Fruit fly (Drosophila melanogaster): ENCODE measurements around the gene CG9525.
A peak's percentile ranks its signal among the peaks of the same experiment; 100 is the strongest.

The CG9525 gene

DNA sequence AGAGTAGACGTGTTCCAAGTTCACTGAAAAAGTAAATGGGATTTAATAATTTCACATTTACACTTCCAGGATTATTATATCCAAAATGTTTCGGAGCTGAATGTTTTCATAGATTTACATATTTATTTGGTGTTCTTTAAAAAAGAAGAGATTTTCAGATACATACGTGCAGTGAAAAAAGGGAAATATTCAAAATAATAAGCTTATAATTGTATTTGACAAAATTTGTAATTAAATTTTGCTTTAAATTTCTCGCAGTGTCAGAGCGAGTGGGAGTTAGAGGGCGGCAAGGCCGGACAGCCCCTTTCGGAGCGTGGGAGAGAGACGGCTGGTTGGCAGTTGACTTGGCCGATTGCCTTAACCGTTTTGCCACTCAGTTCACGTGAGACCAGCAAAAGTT, 25.2 kb downstream of the CG9525 start, which contains the start of gene Tsp29Fb (continued):
- TF ChIP-seq CG11247 (GFP tag; IDR thresholded peaks at IDR 0.05) = peak; percentile 42; the same call in 1 of the 2 replicates
- no peak for TF ChIP-seq CG4707 (GFP tag; optimal IDR thresholded peaks at IDR 0.05)
- TF ChIP-seq CG1832 (GFP tag; optimal IDR thresholded peaks at IDR 0.05) = no peak
- peak; percentile 86 for TF ChIP-seq Fer3 (tag; optimal IDR thresholded peaks at IDR 0.05)
- TF ChIP-seq CG8290 (GFP tag; optimal IDR thresholded peaks at IDR 0.05) = no peak
- peak in 1 of 2 experiments; percentile 10 for TF ChIP-seq CG8290 (tag; optimal IDR thresholded peaks at IDR 0.05)
- TF ChIP-seq CG14965 (GFP tag; optimal IDR thresholded peaks at IDR 0.05; ENCODE audit: borderline replicate concordance) = no peak
- TF ChIP-seq cato (GFP tag; optimal IDR thresholded peaks at IDR 0.05; ENCODE audit: borderline replicate concordance) = peak; percentile 1
- TF ChIP-seq tx (GFP tag; optimal IDR thresholded peaks at IDR 0.05) = peak; percentile 28
- TF ChIP-seq CG10543 (GFP tag; optimal IDR thresholded peaks at IDR 0.05) = peak; percentile 77
- no peak for TF ChIP-seq twi (tag; optimal IDR thresholded peaks at IDR 0.05)
- no peak for TF ChIP-seq otp (GFP tag; IDR thresholded peaks at IDR 0.05)
- no peak for TF ChIP-seq Mes4 (GFP tag; optimal IDR thresholded peaks at IDR 0.05)
- TF ChIP-seq Dbx (GFP tag; IDR thresholded peaks at IDR 0.05) = peak; percentile 72
- peak; percentile 8 for TF ChIP-seq jumu (GFP tag; optimal IDR thresholded peaks at IDR 0.05)
- 0 out of 2 replicates have a peak, but pooled peaks have one; percentile 31 for TF ChIP-seq MBD-R2 (GFP tag; IDR thresholded peaks at IDR 0.05)
- peak; percentile 40 for TF ChIP-seq Side (GFP tag; optimal IDR thresholded peaks at IDR 0.05)
- TF ChIP-seq ase (GFP tag; IDR thresholded peaks at IDR 0.05) = 0 out of 3 replicates have a peak, but pooled peaks have one; percentile 19
- TF ChIP-seq sima (GFP tag; optimal IDR thresholded peaks at IDR 0.05) = no peak
- TF ChIP-seq insv (GFP tag; optimal IDR thresholded peaks at IDR 0.05) = no peak
- TF ChIP-seq maf-S (GFP tag; optimal IDR thresholded peaks at IDR 0.05) = peak; percentile 42
- TF ChIP-seq pfk (GFP tag; optimal IDR thresholded peaks at IDR 0.05) = no peak
- TF ChIP-seq CG8765 (GFP tag; IDR thresholded peaks at IDR 0.05) = no peak
- TF ChIP-seq Abd-B (GFP tag; optimal IDR thresholded peaks at IDR 0.05) = peak; percentile 47
- peak; percentile 32 for TF ChIP-seq CG3407 (GFP tag; optimal IDR thresholded peaks at IDR 0.05)
- peak; percentile 36 for TF ChIP-seq CG1603 (tag; optimal IDR thresholded peaks at IDR 0.05)
- TF ChIP-seq CG31388 (GFP tag; optimal IDR thresholded peaks at IDR 0.05) = peak; percentile 37
- peak; percentile 79 for TF ChIP-seq HmgZ (tag; optimal IDR thresholded peaks at IDR 0.05)
- TF ChIP-seq mirr (GFP tag; optimal IDR thresholded peaks at IDR 0.05) = no peak
- TF ChIP-seq abd-A (tag; optimal IDR thresholded peaks at IDR 0.05) = no peak
- no peak for TF ChIP-seq emc (GFP tag; optimal IDR thresholded peaks at IDR 0.05)
- TF ChIP-seq CG17802 (tag; optimal IDR thresholded peaks at IDR 0.05) = no peak
- no peak for TF ChIP-seq wek (GFP tag; optimal IDR thresholded peaks at IDR 0.05)
- TF ChIP-seq CG4820 (GFP tag; optimal IDR thresholded peaks at IDR 0.05) = peak; percentile 51
- no peak for TF ChIP-seq CG7271 (tag; optimal IDR thresholded peaks at IDR 0.05)
- no peak for TF ChIP-seq knrl (GFP tag; IDR thresholded peaks at IDR 0.05; ENCODE audit: partially characterized antibody)
- no peak for TF ChIP-seq zfh1 (GFP tag; IDR thresholded peaks at IDR 0.05)
- TF ChIP-seq Ravus (GFP tag; IDR thresholded peaks at IDR 0.05) = no peak
- peak; percentile 63; the same call in 2 of the 3 replicates for TF ChIP-seq CG11456 (GFP tag; IDR thresholded peaks at IDR 0.05)
- no peak for TF ChIP-seq crc (GFP tag; optimal IDR thresholded peaks at IDR 0.05)
- peak; percentile 58 for TF ChIP-seq Bteb2 (GFP tag; optimal IDR thresholded peaks at IDR 0.05)
- TF ChIP-seq salm (tag; optimal IDR thresholded peaks at IDR 0.05) = peak; percentile 52
- TF ChIP-seq Sry-β (GFP tag; optimal IDR thresholded peaks at IDR 0.05) = no peak
- no peak for TF ChIP-seq stwl (tag; optimal IDR thresholded peaks at IDR 0.05)
- no peak for TF ChIP-seq CG2129 (GFP tag; IDR thresholded peaks at IDR 0.05; ENCODE audit: partially characterized antibody)
- peak; percentile 65 for TF ChIP-seq bab2 (GFP tag; optimal IDR thresholded peaks at IDR 0.05)
- peak; percentile 26 for TF ChIP-seq CG2116 (GFP tag; optimal IDR thresholded peaks at IDR 0.05)
- peak; percentile 46 for TF ChIP-seq nau (GFP tag; optimal IDR thresholded peaks at IDR 0.05)
- no peak for TF ChIP-seq CG9797 (GFP tag; optimal IDR thresholded peaks at IDR 0.05)

Measured in whole organism, embryonic.